In genomic region chrX:6287842-6288241, dm6 we compare ENCODE assay signal across 1 fruit fly cellular context.
A peak's percentile ranks its signal among the peaks of the same experiment; 100 is the strongest.
TF ChIP-seq lines count a peak whose summit lies in the region.

TSS of gene Top3beta (minus strand) at chrX:6287990.
TSS of gene wuho (plus strand) at chrX:6288100.

TF ChIP-seq in whole organism, embryonic, 481 proteins besides CTCF, POLR2A, EP300 and RAD21 (continued from another document and continues in another):
- TF ChIP-seq CG11093 (GFP tag; IDR thresholded peaks at IDR 0.05; lab: Robert Waterston, UW) (no peak), CG34422 (GFP tag; IDR thresholded peaks at IDR 0.05; lab: Robert Waterston, UW) (peak; percentile 68; the same call in 2 of the 3 replicates), trem (tag; optimal IDR thresholded peaks at IDR 0.05; lab: Kevin White, UChicago) (peak; percentile 78), knrl (GFP tag; IDR thresholded peaks at IDR 0.05; lab: Robert Waterston, UW; ENCODE audit: partially characterized antibody) (peak; percentile 59), fd3F (GFP tag; optimal IDR thresholded peaks at IDR 0.05; lab: Kevin White, UChicago) (no peak), CG10209 (GFP tag; optimal IDR thresholded peaks at IDR 0.05; lab: Kevin White, UChicago) (peak; percentile 44), CG34224 (GFP tag; IDR thresholded peaks at IDR 0.05; lab: Robert Waterston, UW; ENCODE audit: partially characterized antibody) (peak; percentile 71), gcm2 (GFP tag; optimal IDR thresholded peaks at IDR 0.05; lab: Kevin White, UChicago) (peak; percentile 20), CG10274 (GFP tag; optimal IDR thresholded peaks at IDR 0.05; lab: Kevin White, UChicago) (no peak), CG2129 (GFP tag; IDR thresholded peaks at IDR 0.05; lab: Robert Waterston, UW; ENCODE audit: partially characterized antibody) (0 out of 2 replicates have a peak, but pooled peaks have one; percentile 16), peb (GFP tag; IDR thresholded peaks at IDR 0.05; lab: Robert Waterston, UW) (no peak), Dad (GFP tag; optimal IDR thresholded peaks at IDR 0.05; lab: Kevin White, UChicago) (peak; percentile 7), CG5180 (GFP tag; optimal IDR thresholded peaks at IDR 0.05; lab: Kevin White, UChicago) (no peak), Awh (GFP tag; IDR thresholded peaks at IDR 0.05; lab: Robert Waterston, UW) (no peak), CG16815 (GFP tag; optimal IDR thresholded peaks at IDR 0.05; lab: Kevin White, UChicago) (no peak), btn (GFP tag; optimal IDR thresholded peaks at IDR 0.05; lab: Kevin White, UChicago) (no peak), abd-A (tag; optimal IDR thresholded peaks at IDR 0.05; lab: Kevin White, UChicago) (no peak), CG8290 (GFP tag; optimal IDR thresholded peaks at IDR 0.05; lab: Kevin White, UChicago) (peak; percentile 45), CG8290 (tag; optimal IDR thresholded peaks at IDR 0.05; lab: Kevin White, UChicago) (peak; percentile 2 to 90), dpn (GFP tag; optimal IDR thresholded peaks at IDR 0.05; lab: Kevin White, UChicago) (peak; percentile 51 to 60), p53 (GFP tag; optimal IDR thresholded peaks at IDR 0.05; lab: Kevin White, UChicago) (peak; percentile 71), onecut (GFP tag; IDR thresholded peaks at IDR 0.05; lab: Robert Waterston, UW) (peak; percentile 36; the same call in 1 of the 2 replicates), NK7.1 (GFP tag; optimal IDR thresholded peaks at IDR 0.05; lab: Kevin White, UChicago) (no peak), en (GFP tag; optimal IDR thresholded peaks at IDR 0.05; lab: Kevin White, UChicago) (no peak), sna (GFP tag; IDR thresholded peaks at IDR 0.05; lab: Robert Waterston, UW; ENCODE audit: partially characterized antibody) (peak; percentile 70), Optix (GFP tag; IDR thresholded peaks at IDR 0.05; lab: Robert Waterston, UW) (no peak), Fer2 (tag; optimal IDR thresholded peaks at IDR 0.05; lab: Kevin White, UChicago) (no peak), gem (tag; optimal IDR thresholded peaks at IDR 0.05; lab: Kevin White, UChicago) (no peak), CG18764 (GFP tag; optimal IDR thresholded peaks at IDR 0.05; lab: Kevin White, UChicago) (no peak), bigmax (GFP tag; optimal IDR thresholded peaks at IDR 0.05; lab: Kevin White, UChicago) (peak; percentile 44), ssp (GFP tag; IDR thresholded peaks at IDR 0.05; lab: Robert Waterston, UW) (peak; percentile 46; the same call in 1 of the 2 replicates), fd96Cb (tag; optimal IDR thresholded peaks at IDR 0.05; lab: Kevin White, UChicago) (no peak), Lhr (GFP tag; optimal IDR thresholded peaks at IDR 0.05; lab: Kevin White, UChicago) (peak; percentile 62), CG31441 (GFP tag; IDR thresholded peaks at IDR 0.05; lab: Robert Waterston, UW) (no peak), CG3281 (GFP tag; optimal IDR thresholded peaks at IDR 0.05; lab: Kevin White, UChicago) (peak; percentile 45), bab2 (GFP tag; optimal IDR thresholded peaks at IDR 0.05; lab: Kevin White, UChicago) (peak; percentile 40), CG10366 (GFP tag; IDR thresholded peaks at IDR 0.05; lab: Robert Waterston, UW) (no peak), grn (GFP tag; optimal IDR thresholded peaks at IDR 0.05; lab: Kevin White, UChicago) (peak; percentile 100), CG3847 (GFP tag; IDR thresholded peaks at IDR 0.05; lab: Robert Waterston, UW) (peak; percentile 54; the same call in 1 of the 2 replicates), E2f2 (GFP tag; IDR thresholded peaks at IDR 0.05; lab: Robert Waterston, UW) (peak; percentile 49), CG18262 (tag; optimal IDR thresholded peaks at IDR 0.05; lab: Kevin White, UChicago) (no peak), wor (GFP tag; IDR thresholded peaks at IDR 0.05; lab: Robert Waterston, UW) (no peak), TFAM (GFP tag; optimal IDR thresholded peaks at IDR 0.05; lab: Kevin White, UChicago) (no peak), CG13296 (GFP tag; optimal IDR thresholded peaks at IDR 0.05; lab: Kevin White, UChicago) (no peak), CG5953 (GFP tag; IDR thresholded peaks at IDR 0.05; lab: Robert Waterston, UW) (no peak), CG3726 (GFP tag; IDR thresholded peaks at IDR 0.05; lab: Robert Waterston, UW) (no peak), br (optimal IDR thresholded peaks at IDR 0.05; lab: Kevin White, UChicago) (no peak), ATbp (GFP tag; optimal IDR thresholded peaks at IDR 0.05; lab: Kevin White, UChicago) (no peak), vfl (GFP tag; optimal IDR thresholded peaks at IDR 0.05; lab: Kevin White, UChicago) (no peak), CG11723 (GFP tag; optimal IDR thresholded peaks at IDR 0.05; lab: Kevin White, UChicago) (no peak), ase (GFP tag; IDR thresholded peaks at IDR 0.05; lab: Robert Waterston, UW) (no peak), zen (tag; optimal IDR thresholded peaks at IDR 0.05; lab: Kevin White, UChicago) (peak; percentile 80), CG6654 (GFP tag; optimal IDR thresholded peaks at IDR 0.05; lab: Kevin White, UChicago) (no peak), CG2116 (GFP tag; optimal IDR thresholded peaks at IDR 0.05; lab: Kevin White, UChicago) (peak; percentile 86), jing (GFP tag; optimal IDR thresholded peaks at IDR 0.05; lab: Kevin White, UChicago) (no peak), H2.0 (GFP tag; IDR thresholded peaks at IDR 0.05; lab: Robert Waterston, UW) (no peak), Six4 (GFP tag; optimal IDR thresholded peaks at IDR 0.05; lab: Kevin White, UChicago) (no peak), Kr (GFP tag; optimal IDR thresholded peaks at IDR 0.05; lab: Kevin White, UChicago) (no peak), H15 (GFP tag; IDR thresholded peaks at IDR 0.05; lab: Robert Waterston, UW) (no peak), rib (GFP tag; IDR thresholded peaks at IDR 0.05; lab: Robert Waterston, UW) (no peak), sob (GFP tag; IDR thresholded peaks at IDR 0.05; lab: Robert Waterston, UW) (peak; percentile 65; the same call in 1 of the 2 replicates), gfzf (GFP tag; optimal IDR thresholded peaks at IDR 0.05; lab: Kevin White, UChicago) (peak; percentile 99), CG31388 (GFP tag; optimal IDR thresholded peaks at IDR 0.05; lab: Kevin White, UChicago) (no peak), CG14710 (tag; optimal IDR thresholded peaks at IDR 0.05; lab: Kevin White, UChicago) (peak; percentile 74), Chrac-16 (GFP tag; optimal IDR thresholded peaks at IDR 0.05; lab: Kevin White, UChicago) (peak; percentile 25), fd64A (GFP tag; optimal IDR thresholded peaks at IDR 0.05; lab: Kevin White, UChicago) (no peak), Scr (GFP tag; IDR thresholded peaks at IDR 0.05; lab: Robert Waterston, UW; ENCODE audit: partially characterized antibody) (peak; percentile 65; the same call in 1 of the 2 replicates), kah (GFP tag; optimal IDR thresholded peaks at IDR 0.05; lab: Kevin White, UChicago) (peak; percentile 13), sisA (GFP tag; IDR thresholded peaks at IDR 0.05; lab: Robert Waterston, UW) (no peak), Atf-2 (GFP tag; optimal IDR thresholded peaks at IDR 0.05; lab: Kevin White, UChicago) (peak; percentile 13), CG2120 (GFP tag; optimal IDR thresholded peaks at IDR 0.05; lab: Kevin White, UChicago) (peak; percentile 57), trh (GFP tag; optimal IDR thresholded peaks at IDR 0.05; lab: Kevin White, UChicago) (no peak), CG7372 (GFP tag; IDR thresholded peaks at IDR 0.05; lab: Robert Waterston, UW) (no peak), CG17328 (GFP tag; IDR thresholded peaks at IDR 0.05; lab: Robert Waterston, UW) (no peak), Rfx (GFP tag; IDR thresholded peaks at IDR 0.05; lab: Robert Waterston, UW) (peak; percentile 44; the same call in 1 of the 2 replicates), HLHmδ (GFP tag; optimal IDR thresholded peaks at IDR 0.05; lab: Kevin White, UChicago) (peak; percentile 91), ro (GFP tag; IDR thresholded peaks at IDR 0.05; lab: Robert Waterston, UW) (no peak), sim (GFP tag; IDR thresholded peaks at IDR 0.05; lab: Robert Waterston, UW) (no peak), dmrt99B (tag; optimal IDR thresholded peaks at IDR 0.05; lab: Kevin White, UChicago) (no peak), Hr51 (GFP tag; optimal IDR thresholded peaks at IDR 0.05; lab: Kevin White, UChicago) (peak in 1 of 2 experiments; percentile 28), gsb (GFP tag; IDR thresholded peaks at IDR 0.05; lab: Robert Waterston, UW) (no peak), Elba2 (GFP tag; optimal IDR thresholded peaks at IDR 0.05; lab: Kevin White, UChicago) (peak; percentile 23), amos (GFP tag; IDR thresholded peaks at IDR 0.05; lab: Robert Waterston, UW; ENCODE audit: partially characterized antibody) (peak; percentile 75), Med (GFP tag; lab: Kevin White, UChicago) (peak; percentile 91), dysf (GFP tag; IDR thresholded peaks at IDR 0.05; lab: Robert Waterston, UW) (peak; percentile 18; the same call in 1 of the 3 replicates), Sox100B (GFP tag; optimal IDR thresholded peaks at IDR 0.05; lab: Kevin White, UChicago) (no peak), yki (optimal IDR thresholded peaks at IDR 0.05; lab: Kevin White, UChicago) (no peak), CG4707 (GFP tag; optimal IDR thresholded peaks at IDR 0.05; lab: Kevin White, UChicago) (no peak), ind (GFP tag; optimal IDR thresholded peaks at IDR 0.05; lab: Kevin White, UChicago) (peak; percentile 23), Aef1 (GFP tag; IDR thresholded peaks at IDR 0.05; lab: Robert Waterston, UW) (no peak), CG2678 (tag; optimal IDR thresholded peaks at IDR 0.05; lab: Kevin White, UChicago) (no peak), CG18619 (GFP tag; optimal IDR thresholded peaks at IDR 0.05; lab: Kevin White, UChicago) (no peak), HLH3B (GFP tag; IDR thresholded peaks at IDR 0.05; lab: Robert Waterston, UW) (no peak), NC2α (GFP tag; optimal IDR thresholded peaks at IDR 0.05; lab: Kevin White, UChicago) (no peak), CG18476 (GFP tag; optimal IDR thresholded peaks at IDR 0.05; lab: Kevin White, UChicago) (no peak), dimm (GFP tag; IDR thresholded peaks at IDR 0.05; lab: Robert Waterston, UW) (no peak), CG2202 (tag; optimal IDR thresholded peaks at IDR 0.05; lab: Kevin White, UChicago) (no peak), CG6254 (GFP tag; optimal IDR thresholded peaks at IDR 0.05; lab: Kevin White, UChicago) (no peak), so (GFP tag; IDR thresholded peaks at IDR 0.05; lab: Robert Waterston, UW) (0 out of 3 replicates have a peak, but pooled peaks have one; percentile 11), Hr78 (GFP tag; optimal IDR thresholded peaks at IDR 0.05; lab: Kevin White, UChicago) (no peak), Sin3A (optimal IDR thresholded peaks at IDR 0.05; lab: Kevin White, UChicago) (peak; percentile 66), CrebB (tag; optimal IDR thresholded peaks at IDR 0.05; lab: Kevin White, UChicago) (peak; percentile 41), CG1233 (GFP tag; optimal IDR thresholded peaks at IDR 0.05; lab: Kevin White, UChicago) (no peak), tup (GFP tag; optimal IDR thresholded peaks at IDR 0.05; lab: Kevin White, UChicago) (no peak), sens-2 (GFP tag; IDR thresholded peaks at IDR 0.05; lab: Robert Waterston, UW) (no peak), CG4424 (GFP tag; optimal IDR thresholded peaks at IDR 0.05; lab: Kevin White, UChicago) (peak; percentile 6), hkb (optimal IDR thresholded peaks at IDR 0.05; lab: Kevin White, UChicago) (no peak), hkb (GFP tag; IDR thresholded peaks at IDR 0.05; lab: Robert Waterston, UW) (no peak), CG43689 (GFP tag; IDR thresholded peaks at IDR 0.05; lab: Robert Waterston, UW) (no peak), CG6683 (GFP tag; optimal IDR thresholded peaks at IDR 0.05; lab: Kevin White, UChicago) (no peak), Eip74EF (GFP tag; optimal IDR thresholded peaks at IDR 0.05; lab: Kevin White, UChicago) (no peak), ara (GFP tag; IDR thresholded peaks at IDR 0.05; lab: Robert Waterston, UW) (no peak), al (GFP tag; IDR thresholded peaks at IDR 0.05; lab: Robert Waterston, UW) (no peak), corto (GFP tag; optimal IDR thresholded peaks at IDR 0.05; lab: Kevin White, UChicago) (no peak), Vsx1 (GFP tag; optimal IDR thresholded peaks at IDR 0.05; lab: Kevin White, UChicago) (no peak), CG14441 (GFP tag; IDR thresholded peaks at IDR 0.05; lab: Robert Waterston, UW) (0 out of 2 replicates have a peak, but pooled peaks have one; percentile 4), ERR (GFP tag; optimal IDR thresholded peaks at IDR 0.05; lab: Kevin White, UChicago) (peak; percentile 48), CG4328 (GFP tag; optimal IDR thresholded peaks at IDR 0.05; lab: Kevin White, UChicago) (no peak), Atf3 (GFP tag; optimal IDR thresholded peaks at IDR 0.05; lab: Kevin White, UChicago) (no peak), crp (GFP tag; optimal IDR thresholded peaks at IDR 0.05; lab: Kevin White, UChicago) (peak in 1 of 2 experiments; percentile 44), CG10321 (GFP tag; IDR thresholded peaks at IDR 0.05; lab: Robert Waterston, UW) (no peak), CG11504 (tag; optimal IDR thresholded peaks at IDR 0.05; lab: Kevin White, UChicago) (no peak), unc-4 (GFP tag; IDR thresholded peaks at IDR 0.05; lab: Robert Waterston, UW; ENCODE audit: partially characterized antibody) (peak; percentile 74), CG6854 (GFP tag; optimal IDR thresholded peaks at IDR 0.05; lab: Kevin White, UChicago) (no peak), CG4360 (GFP tag; IDR thresholded peaks at IDR 0.05; lab: Robert Waterston, UW) (no peak), CG17359 (tag; optimal IDR thresholded peaks at IDR 0.05; lab: Kevin White, UChicago) (no peak), CG34376 (GFP tag; optimal IDR thresholded peaks at IDR 0.05; lab: Kevin White, UChicago) (peak; percentile 47), CG11456 (GFP tag; IDR thresholded peaks at IDR 0.05; lab: Robert Waterston, UW) (peak; percentile 66; the same call in 1 of the 3 replicates), CG12659 (GFP tag; optimal IDR thresholded peaks at IDR 0.05; lab: Kevin White, UChicago) (peak; percentile 95), HHEX (GFP tag; optimal IDR thresholded peaks at IDR 0.05; lab: Kevin White, UChicago) (no peak), usp (GFP tag; optimal IDR thresholded peaks at IDR 0.05; lab: Kevin White, UChicago) (no peak), Meics (GFP tag; optimal IDR thresholded peaks at IDR 0.05; lab: Kevin White, UChicago) (no peak), CG1602 (GFP tag; optimal IDR thresholded peaks at IDR 0.05; lab: Kevin White, UChicago) (no peak), pho (GFP tag; optimal IDR thresholded peaks at IDR 0.05; lab: Kevin White, UChicago) (peak; percentile 57), gce (GFP tag; IDR thresholded peaks at IDR 0.05; lab: Robert Waterston, UW) (no peak)
